Worm (Caenorhabditis elegans) whole organism, mixed stage, embryonic: ENCODE results near the gene F29A7.4.

ENCODE experiments used
- M03D4.4 ChIP-seq: sonication (generic microtip); optimal IDR thresholded peaks from 2 replicates; lab custom pipeline; 2017; ENCODE audit warnings: mild to moderate bottlenecking, missing genetic modification characterization, missing compliant biosample characterization
- ceh-39 ChIP-seq: fragments of 150-350 bp; optimal IDR thresholded peaks from 2 replicates; lab custom pipeline; 2014; ENCODE audit warnings: missing biosample characterization, missing genetic modification characterization
- ceh-43 ChIP-seq: fragments of 200-800 bp; sonication (Bioruptor generic); optimal IDR thresholded peaks from 2 replicates; lab custom pipeline; 2018; ENCODE audit warnings: mild to moderate bottlenecking, missing genetic modification characterization, moderate library complexity, missing compliant biosample characterization
- ceh-83 ChIP-seq: fragments of 200-800 bp; sonication (Bioruptor generic); optimal IDR thresholded peaks from 2 replicates; lab custom pipeline; 2018; ENCODE audit warnings: mild to moderate bottlenecking, missing genetic modification characterization, missing compliant biosample characterization
- ces-1 ChIP-seq: fragments of 150-350 bp; optimal IDR thresholded peaks from 2 replicates; lab custom pipeline; 2014; ENCODE audit warnings: missing biosample characterization, missing genetic modification reagents, missing genetic modification characterization
- cnd-1 ChIP-seq: fragments of 200-800 bp; sonication (Bioruptor generic); optimal IDR thresholded peaks from 2 replicates; lab custom pipeline; 2018; ENCODE audit warnings: mild to moderate bottlenecking, missing genetic modification characterization, missing compliant biosample characterization
- elt-1 ChIP-seq: sonication (generic microtip); optimal IDR thresholded peaks from 2 replicates; lab custom pipeline; 2017; ENCODE audit warnings: missing genetic modification characterization, mild to moderate bottlenecking, missing compliant biosample characterization, antibody characterized with exemption, moderate library complexity, borderline replicate concordance; ENCODE audit not compliant: insufficient read depth
- elt-3 ChIP-seq: fragments of 150-350 bp; optimal IDR thresholded peaks from 2 replicates; lab custom pipeline; 2014; ENCODE audit warnings: missing biosample characterization, missing genetic modification characterization
- flh-1 ChIP-seq: fragments of 200-800 bp; sonication (Bioruptor generic); optimal IDR thresholded peaks from 2 replicates; lab custom pipeline; 2018; ENCODE audit warnings: mild to moderate bottlenecking, missing genetic modification characterization, moderate library complexity, missing compliant biosample characterization
- ham-2 ChIP-seq: fragments of 200-800 bp; sonication (Bioruptor generic); optimal IDR thresholded peaks from 2 replicates; lab custom pipeline; 2018; ENCODE audit warnings: mild to moderate bottlenecking, missing genetic modification characterization, missing compliant biosample characterization
- hlh-1 ChIP-seq: fragments of 150-350 bp; optimal IDR thresholded peaks from 2 replicates; lab custom pipeline; 2014; ENCODE audit warnings: missing biosample characterization, missing genetic modification reagents, missing genetic modification characterization
- lin-13 ChIP-seq: fragments of 150-350 bp; optimal IDR thresholded peaks from 2 replicates; lab custom pipeline; 2014; ENCODE audit warnings: missing biosample characterization, missing genetic modification characterization
- lin-32 ChIP-seq: fragments of 200-800 bp; sonication (Bioruptor generic); optimal IDR thresholded peaks from 2 replicates; lab custom pipeline; 2018; ENCODE audit warnings: mild to moderate bottlenecking, missing genetic modification characterization, missing compliant biosample characterization
- mab-5 ChIP-seq: fragments of 150-350 bp; optimal IDR thresholded peaks from 2 replicates; lab custom pipeline; 2014; ENCODE audit warnings: missing biosample characterization, missing genetic modification characterization
- mep-1 ChIP-seq: fragments of 150-350 bp; optimal IDR thresholded peaks from 2 replicates; lab custom pipeline; 2017; ENCODE audit warnings: missing biosample characterization, missing genetic modification reagents, missing genetic modification characterization, inconsistent platforms
- mls-2 ChIP-seq: sonication (generic microtip); optimal IDR thresholded peaks from 2 replicates; lab custom pipeline; 2016; ENCODE audit warnings: mild to moderate bottlenecking, missing genetic modification characterization, moderate library complexity, missing compliant biosample characterization
- nhr-2 ChIP-seq: fragments of 150-350 bp; optimal IDR thresholded peaks from 2 replicates; lab custom pipeline; 2014; ENCODE audit warnings: missing biosample characterization, missing genetic modification characterization
- nhr-237 ChIP-seq: fragments of 150-350 bp; optimal IDR thresholded peaks from 2 replicates; lab custom pipeline; 2014; ENCODE audit warnings: missing biosample characterization, missing genetic modification characterization
- nhr-28 ChIP-seq: fragments of 150-350 bp; optimal IDR thresholded peaks from 2 replicates; lab custom pipeline; 2014; ENCODE audit warnings: missing biosample characterization, missing genetic modification characterization
- nhr-76 ChIP-seq: sonication (generic microtip); optimal IDR thresholded peaks from 2 replicates; lab custom pipeline; 2017; ENCODE audit warnings: missing biosample characterization, missing genetic modification characterization
- pha-4 ChIP-seq: fragments of 150-350 bp; optimal IDR thresholded peaks from 2 replicates; lab custom pipeline; 2018; ENCODE audit warnings: missing biosample characterization, missing genetic modification reagents, missing genetic modification characterization
- snpc-4 ChIP-seq: fragments of 150-350 bp; optimal IDR thresholded peaks from 2 replicates; lab custom pipeline; 2014; ENCODE audit warnings: missing biosample characterization, missing genetic modification characterization
- sptf-1 ChIP-seq: sonication (generic microtip); optimal IDR thresholded peaks from 2 replicates; lab custom pipeline; 2017; ENCODE audit warnings: mild to moderate bottlenecking, missing genetic modification characterization, moderate library complexity, missing compliant biosample characterization
- tbx-8 ChIP-seq: fragments of 200-800 bp; sonication (Bioruptor generic); optimal IDR thresholded peaks from 2 replicates; lab custom pipeline; 2018; ENCODE audit warnings: mild to moderate bottlenecking, missing genetic modification characterization, moderate library complexity, missing compliant biosample characterization
- unc-120 ChIP-seq: sonication (generic microtip); optimal IDR thresholded peaks from 2 replicates; lab custom pipeline; 2017; ENCODE audit warnings: missing genetic modification characterization, missing compliant biosample characterization; ENCODE audit not compliant: poor library complexity, severe bottlenecking
- unc-39 ChIP-seq: fragments of 150-350 bp; optimal IDR thresholded peaks from 2 replicates; lab custom pipeline; 2014; ENCODE audit warnings: missing biosample characterization, missing genetic modification characterization
- unc-62 ChIP-seq: fragments of 150-350 bp; optimal IDR thresholded peaks from 2 replicates; lab custom pipeline; 2014; ENCODE audit warnings: missing biosample characterization, missing genetic modification reagents, missing genetic modification characterization
- zip-8 ChIP-seq: fragments of 150-350 bp; optimal IDR thresholded peaks from 2 replicates; lab custom pipeline; 2014; ENCODE audit warnings: missing biosample characterization, missing genetic modification characterization
- ztf-11 ChIP-seq: fragments of 150-350 bp; optimal IDR thresholded peaks from 2 replicates; lab custom pipeline; 2014; ENCODE audit warnings: missing biosample characterization, missing genetic modification characterization

The F29A7.4 gene

ce11 chrII:2736938-2737337 lies 12.9 kb upstream of the F29A7.4 start:
- no peak for TF ChIP-seq pha-4 (tag; lab: Kevin White, UChicago)

DNA sequence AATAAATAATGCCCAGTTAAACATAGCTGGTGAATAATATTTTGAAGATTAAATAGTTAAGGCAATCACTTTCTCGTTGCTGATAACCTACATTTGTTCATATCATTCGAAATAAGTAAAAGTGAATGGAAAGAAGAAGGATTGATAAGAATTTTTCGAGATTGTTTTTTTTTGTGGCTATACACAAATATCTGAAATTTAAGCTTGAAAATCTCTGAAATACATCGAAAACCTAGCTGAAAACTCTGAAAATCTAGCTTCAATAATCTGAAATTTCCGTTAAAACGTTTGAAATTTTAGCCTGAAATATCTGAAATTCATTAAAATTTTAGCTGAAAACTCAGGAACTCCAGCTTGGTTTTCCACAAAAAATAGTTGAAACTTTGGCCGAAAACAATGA lies 10.2 kb upstream of the F29A7.4 start, which contains the start of gene T05A8.6:
Gene T05A8.6 (minus strand): TSS at position 101 of the 400 bp plus-strand sequence.
- no peak for TF ChIP-seq unc-120 (tag; lab: Kevin White, UChicago)

- TF ChIP-seq mab-5 (tag; lab: Kevin White, UChicago) (no peak), mls-2 (tag; lab: Kevin White, UChicago) (no peak), pha-4 (tag; lab: Kevin White, UChicago) (no peak), nhr-28 (tag; lab: Kevin White, UChicago) (no peak), M03D4.4 (tag; lab: Kevin White, UChicago) (no peak), elt-1 (no peak), ceh-83 (GFP tag; lab: Kevin White, UChicago) (no peak), nhr-2 (no peak), elt-3 (tag; lab: Kevin White, UChicago) (no peak), ceh-43 (GFP tag; lab: Kevin White, UChicago) (no peak), ceh-39 (no peak), unc-39 (tag; lab: Kevin White, UChicago) (no peak), ztf-11 (no peak), ham-2 (GFP tag; lab: Kevin White, UChicago) (no peak), cnd-1 (tag; lab: Kevin White, UChicago) (no peak), mep-1 (tag; lab: Kevin White, UChicago) (no peak), hlh-1 (no peak), snpc-4 (no peak)
Measured at ce11 chrII:2741405-2741804, 8.4 kb upstream of the F29A7.4 start.

ce11 chrII:2742251-2742650 lies 7.5 kb upstream of the F29A7.4 start, which contains the start of gene T05A8.7:
TSS of gene T05A8.7 (minus strand) at chrII:2742351.
- TF ChIP-seq elt-1 (no peak), elt-3 (tag; lab: Kevin White, UChicago) (no peak), unc-39 (tag; lab: Kevin White, UChicago) (no peak), flh-1 (no peak), pha-4 (tag; lab: Kevin White, UChicago) (no peak)

DNA sequence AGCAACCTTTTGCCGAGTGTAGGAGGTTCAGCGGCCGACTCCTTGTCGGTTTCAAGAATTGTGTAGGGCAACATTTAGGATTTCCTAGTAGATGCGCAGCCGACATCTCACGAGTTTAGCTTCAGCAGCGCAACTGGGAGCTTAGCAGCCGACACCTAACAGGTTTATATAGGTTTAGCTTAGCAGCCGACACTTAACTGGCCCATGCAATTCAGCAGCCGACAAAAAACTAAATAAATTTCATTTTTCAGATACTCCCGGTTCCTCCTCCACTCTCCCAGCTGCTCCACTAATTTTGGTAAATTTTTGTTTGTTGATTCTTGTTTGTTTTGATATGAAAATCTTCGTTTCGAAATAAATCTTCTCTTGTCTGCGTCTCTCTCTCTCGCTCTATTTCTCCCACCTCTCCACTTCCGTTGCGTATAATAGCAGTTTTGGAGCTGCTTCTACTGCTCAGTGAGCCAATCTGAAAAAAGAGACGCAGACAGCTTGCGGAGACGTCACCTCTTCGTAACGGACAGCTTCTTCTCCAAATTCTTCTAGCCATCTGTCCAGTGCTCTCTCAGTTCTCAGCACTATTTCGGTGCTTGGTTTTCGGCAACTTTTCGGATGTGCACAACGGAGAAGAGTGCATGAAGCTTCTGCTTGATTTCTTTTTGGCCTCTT lies 1.7 kb upstream of the F29A7.4 start:
- TF ChIP-seq unc-62 (GFP tag; lab: Kevin White, UChicago): peak; percentile 73
- TF ChIP-seq mep-1 (tag; lab: Kevin White, UChicago): peak; percentile 48
- no peak for TF ChIP-seq elt-1
- peak; percentile 80 for TF ChIP-seq ces-1 (GFP tag; lab: Kevin White, UChicago)

DNA sequence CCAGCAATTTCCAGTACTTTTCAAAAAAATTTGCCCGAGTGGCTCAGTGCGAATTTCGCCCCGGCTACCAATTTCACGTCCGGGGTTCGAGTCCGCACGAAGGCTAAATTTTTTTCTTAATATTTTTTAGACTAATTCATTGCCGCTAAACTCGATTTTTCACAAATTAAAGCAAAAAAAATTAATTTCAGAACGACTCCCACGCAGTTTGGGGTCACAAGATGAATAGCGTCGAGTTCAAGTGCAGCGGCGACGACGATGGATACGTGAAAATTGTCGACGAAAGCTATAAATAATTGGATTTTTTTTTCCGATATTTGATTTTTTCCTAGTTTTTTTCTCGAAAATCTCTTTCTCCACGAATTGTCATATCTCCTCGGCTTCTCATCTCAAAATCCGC lies 1.5 kb downstream of the F29A7.4 start:
- no peak for TF ChIP-seq M03D4.4 (tag; lab: Kevin White, UChicago)
- no peak for TF ChIP-seq flh-1
- TF ChIP-seq lin-32 (GFP tag; lab: Kevin White, UChicago): no peak
- no peak for TF ChIP-seq hlh-1
- TF ChIP-seq snpc-4: no peak
- no peak for TF ChIP-seq sptf-1 (tag; lab: Kevin White, UChicago)
- TF ChIP-seq nhr-2: no peak
- TF ChIP-seq ceh-83 (GFP tag; lab: Kevin White, UChicago): no peak
- TF ChIP-seq nhr-76: no peak
- no peak for TF ChIP-seq pha-4 (tag; lab: Kevin White, UChicago)
- TF ChIP-seq unc-120 (tag; lab: Kevin White, UChicago): no peak

DNA sequence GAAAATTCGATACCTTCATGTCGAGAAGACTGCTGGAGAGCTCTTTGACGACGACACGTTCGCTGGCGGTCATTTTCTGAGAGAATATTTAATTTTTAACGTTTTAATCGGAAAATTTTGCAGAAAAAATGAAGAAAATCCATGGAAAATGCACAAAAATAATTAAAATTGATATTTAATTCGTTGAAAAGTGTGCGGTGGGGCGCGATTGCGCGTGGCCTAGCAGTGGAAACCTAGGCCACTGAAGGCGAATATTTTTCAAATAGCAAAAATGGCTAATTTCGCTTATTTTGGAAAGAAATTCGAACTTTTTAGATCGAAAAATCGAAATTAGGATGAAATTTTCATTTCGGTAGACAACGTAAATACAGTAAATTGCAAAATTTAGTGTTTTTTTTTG lies 2.7 kb downstream of the F29A7.4 start, which contains the start of gene F29A7.6:
Gene F29A7.6 (minus strand): TSS at position 76 of the 400 bp plus-strand sequence.
- TF ChIP-seq nhr-76 (no peak), elt-1 (no peak), nhr-237 (no peak), pha-4 (tag; lab: Kevin White, UChicago) (peak; percentile 18), tbx-8 (GFP tag; lab: Kevin White, UChicago) (no peak), nhr-2 (no peak), lin-32 (GFP tag; lab: Kevin White, UChicago) (no peak), ces-1 (GFP tag; lab: Kevin White, UChicago) (peak; percentile 74), lin-13 (tag; lab: Kevin White, UChicago) (peak; percentile 51), hlh-1 (peak; percentile 2), cnd-1 (tag; lab: Kevin White, UChicago) (no peak), ham-2 (GFP tag; lab: Kevin White, UChicago) (peak; percentile 46), sptf-1 (tag; lab: Kevin White, UChicago) (peak; percentile 65), zip-8 (tag; lab: Kevin White, UChicago) (no peak), M03D4.4 (tag; lab: Kevin White, UChicago) (peak; percentile 20), mep-1 (tag; lab: Kevin White, UChicago) (peak; percentile 36)
